Worm (Caenorhabditis elegans): ENCODE results near the gene vit-5.

DNA sequence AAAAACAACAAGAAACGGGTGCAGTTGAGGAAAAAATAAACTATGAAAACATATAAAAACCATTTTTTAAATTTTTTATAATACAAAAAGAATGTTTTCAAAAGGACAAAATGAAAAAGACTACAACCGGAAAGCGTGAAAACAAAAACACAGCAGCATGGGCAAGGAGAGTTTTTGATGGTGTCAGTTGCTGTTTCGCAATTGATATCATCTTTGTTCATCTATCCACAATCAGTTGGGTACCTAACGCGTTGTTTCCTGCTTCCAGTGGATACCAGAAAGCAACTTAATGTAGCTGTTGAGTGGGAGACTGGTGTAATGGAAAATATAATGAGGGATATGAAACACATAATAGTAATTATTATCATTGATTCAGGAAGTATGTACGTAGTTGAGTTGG lies 36.6 kb downstream of the vit-5 start:
- TF ChIP-seq ama-1 (optimal IDR thresholded peaks at IDR 0.05) (no peak), efl-1 (optimal IDR thresholded peaks at IDR 0.05) (no peak), efl-1 (GFP tag; optimal IDR thresholded peaks at IDR 0.05 in 1 of 2) (no peak), nhr-71 (tag; optimal IDR thresholded peaks at IDR 0.05) (no peak), efl-3 (GFP tag; optimal IDR thresholded peaks at IDR 0.05) (no peak), rnt-1 (tag; optimal IDR thresholded peaks at IDR 0.05) (peak; percentile 59), skn-1 (tag; optimal IDR thresholded peaks at IDR 0.05) (no peak), nhr-12 (tag; optimal IDR thresholded peaks at IDR 0.05) (no peak)

Measured in whole organism, L1 larva.